Worm (Caenorhabditis elegans): ENCODE data around the gene reps-1.

ce11 chrV:19031456-19031855 lies 41.2 kb upstream of the reps-1 start, which contains the start of gene Y39B6A.27:
- TF ChIP-seq die-1 (tag; optimal IDR thresholded peaks at IDR 0.05) (no peak), B0035.1 (tag; optimal IDR thresholded peaks at IDR 0.05) (no peak), mxl-1 (tag; optimal IDR thresholded peaks at IDR 0.05) (no peak), dpff-1 (tag; optimal IDR thresholded peaks at IDR 0.05) (no peak), nhr-27 (tag; optimal IDR thresholded peaks at IDR 0.05) (no peak), fkh-3 (tag; optimal IDR thresholded peaks at IDR 0.05) (no peak), F33H1.4 (GFP tag; IDR thresholded peaks at IDR 0.05) (no peak), ZK185.1 (tag; optimal IDR thresholded peaks at IDR 0.05; ENCODE audit: poor library complexity, severe bottlenecking) (no peak), pha-4 (tag; optimal IDR thresholded peaks at IDR 0.05) (no peak), bed-2 (GFP tag; IDR thresholded peaks at IDR 0.05) (no peak), hrde-1 (tag; optimal IDR thresholded peaks at IDR 0.05; ENCODE audit: borderline replicate concordance) (no peak), lsl-1 (GFP tag; optimal IDR thresholded peaks at IDR 0.05) (no peak), chd-7 (tag; optimal IDR thresholded peaks at IDR 0.05) (no peak)

Data from whole organism, young adult.